Fruit fly (Drosophila melanogaster) whole organism, embryonic: Measurements from ENCODE around the gene Orct2.

ENCODE experiments used
- ATbp ChIP-seq: fragments of 200-800 bp; sonication (Bioruptor generic); optimal IDR thresholded peaks from 2 replicates; lab custom pipeline; 2017; ENCODE audit warnings: missing biosample characterization, mild to moderate bottlenecking, missing genetic modification characterization, missing genetic modification reagents
- B-H2 ChIP-seq: fragments of 200-800 bp; sonication (Bioruptor generic); optimal IDR thresholded peaks from 2 replicates; lab custom pipeline; 2018; ENCODE audit warnings: missing biosample characterization, mild to moderate bottlenecking, missing genetic modification characterization
- CG11560 ChIP-seq: fragments of 200-800 bp; sonication (Bioruptor generic); IDR thresholded peaks from 3 replicates; pipeline ENCODE4 v1.3.6; 2022; ENCODE audit warnings: missing biosample characterization, missing genetic modification characterization
- CG13624 ChIP-seq: fragments of 200-800 bp; sonication (Bioruptor generic); optimal IDR thresholded peaks from 2 replicates; lab custom pipeline; 2016; ENCODE audit warnings: missing biosample characterization, missing genetic modification characterization
- CG15073 ChIP-seq: fragments of 200-800 bp; sonication (Bioruptor generic); optimal IDR thresholded peaks from 2 replicates; lab custom pipeline; 2016; ENCODE audit warnings: missing biosample characterization, missing genetic modification characterization
- CG15601 ChIP-seq: fragments of 200-800 bp; sonication (Bioruptor generic); optimal IDR thresholded peaks from 3 replicates; lab custom pipeline; 2019; ENCODE audit warnings: missing biosample characterization, mild to moderate bottlenecking, missing genetic modification characterization, moderate library complexity
- CG1832 ChIP-seq: fragments of 200-800 bp; sonication (Bioruptor generic); optimal IDR thresholded peaks from 2 replicates; lab custom pipeline; 2017; ENCODE audit warnings: missing biosample characterization, mild to moderate bottlenecking, missing genetic modification characterization, inconsistent platforms
- CG30020 ChIP-seq: fragments of 200-800 bp; optimal IDR thresholded peaks from 2 replicates; lab custom pipeline; 2019; ENCODE audit warnings: missing biosample characterization, mild to moderate bottlenecking, missing genetic modification characterization, moderate library complexity
- CG30403 ChIP-seq: fragments of 200-800 bp; sonication (Bioruptor generic); optimal IDR thresholded peaks from 3 replicates; lab custom pipeline; 2016; ENCODE audit warnings: missing biosample characterization, missing genetic modification characterization
- CG3065 ChIP-seq: fragments of 200-800 bp; sonication (Bioruptor generic); optimal IDR thresholded peaks from 2 replicates; lab custom pipeline; 2016; ENCODE audit warnings: missing biosample characterization, missing genetic modification characterization
- CG33557 ChIP-seq: fragments of 200-800 bp; sonication (Bioruptor generic); optimal IDR thresholded peaks from 2 replicates; lab custom pipeline; 2019; ENCODE audit warnings: missing biosample characterization, mild to moderate bottlenecking, missing genetic modification characterization, moderate library complexity
- CG34422 ChIP-seq: fragments of 200-800 bp; sonication (Bioruptor generic); IDR thresholded peaks from 3 replicates; pipeline ENCODE4 v1.3.6; 2022; ENCODE audit warnings: missing biosample characterization, missing genetic modification characterization
- CG3995 ChIP-seq: fragments of 200-800 bp; sonication (Bioruptor generic); optimal IDR thresholded peaks from 3 replicates; lab custom pipeline; 2016; ENCODE audit warnings: missing biosample characterization, missing genetic modification characterization
- CG43689 ChIP-seq: fragments of 200-800 bp; sonication (Bioruptor generic); IDR thresholded peaks from 2 replicates; pipeline ENCODE4 v1.3.6; 2022; ENCODE audit warnings: missing biosample characterization, missing genetic modification characterization
- CG4617 ChIP-seq: fragments of 200-800 bp; sonication (Bioruptor generic); optimal IDR thresholded peaks from 3 replicates; lab custom pipeline; 2016; ENCODE audit warnings: missing biosample characterization, missing genetic modification characterization, borderline replicate concordance
- CG4730 ChIP-seq: fragments of 200-800 bp; sonication (Bioruptor generic); IDR thresholded peaks from 2 replicates; pipeline ENCODE4 v1.3.6; 2022; ENCODE audit warnings: missing biosample characterization, missing genetic modification characterization
- CG4820 ChIP-seq: fragments of 200-800 bp; sonication (Bioruptor generic); optimal IDR thresholded peaks from 3 replicates; lab custom pipeline; 2016; ENCODE audit warnings: missing biosample characterization, missing genetic modification characterization
- CG6689 ChIP-seq: fragments of 200-800 bp; sonication (Bioruptor generic); IDR thresholded peaks from 2 replicates; pipeline ENCODE4 v1.3.6; 2022; ENCODE audit warnings: missing biosample characterization, missing genetic modification characterization
- CG6854 ChIP-seq: fragments of 200-800 bp; sonication (Bioruptor generic); optimal IDR thresholded peaks from 3 replicates; lab custom pipeline; 2017; ENCODE audit warnings: missing biosample characterization, mild to moderate bottlenecking, missing genetic modification characterization
- CG7786 ChIP-seq: fragments of 200-800 bp; sonication (Bioruptor generic); optimal IDR thresholded peaks from 2 replicates; lab custom pipeline; 2016; ENCODE audit warnings: missing biosample characterization, missing genetic modification characterization
- CoRest ChIP-seq: fragments of 200-800 bp; sonication (Bioruptor generic); optimal IDR thresholded peaks from 3 replicates; lab custom pipeline; 2018; ENCODE audit warnings: missing biosample characterization, mild to moderate bottlenecking, missing genetic modification characterization, moderate library complexity
- D ChIP-seq, 2 experiments: fragments of 200-800 bp in 1 of 2; fragments of >200 bp in 1 of 2; sonication (Bioruptor generic) in 1 of 2; optimal IDR thresholded peaks; 2 replicates in 1 of 2; 3 replicates in 1 of 2; lab custom pipeline; 2017; ENCODE audit warnings: mild to moderate bottlenecking in 1 of 2, missing biosample characterization in 1 of 2, missing genetic modification characterization in 1 of 2, missing genetic modification reagents in 1 of 2
- Dbx ChIP-seq: fragments of 200-800 bp; sonication (Bioruptor generic); IDR thresholded peaks from 3 replicates; pipeline ENCODE4 v1.3.6; 2022; ENCODE audit warnings: missing biosample characterization, missing genetic modification characterization
- Dip2 ChIP-seq: fragments of 200-800 bp; sonication (Bioruptor generic); IDR thresholded peaks from 2 replicates; pipeline ENCODE4 v1.3.6; 2022; ENCODE audit warnings: missing biosample characterization, missing genetic modification characterization
- Gug ChIP-seq: fragments of 200-800 bp; sonication (Bioruptor generic); IDR thresholded peaks from 4 replicates; pipeline ENCODE4 v1.3.6; 2022; ENCODE audit warnings: missing biosample characterization, missing genetic modification characterization
- H2.0 ChIP-seq: fragments of 200-800 bp; sonication (Bioruptor generic); IDR thresholded peaks from 2 replicates; pipeline ENCODE4 v1.3.6; 2022; ENCODE audit warnings: missing biosample characterization, missing genetic modification characterization
- Med ChIP-seq: fragments of 200-800 bp; sonication (Bioruptor generic); peaks from one replicate; lab custom pipeline; 2016; ENCODE audit warnings: missing biosample characterization, missing genetic modification characterization, mild to moderate bottlenecking, inconsistent platforms, moderate library complexity
- NK7.1 ChIP-seq: fragments of 200-800 bp; sonication (Bioruptor generic); optimal IDR thresholded peaks from 3 replicates; lab custom pipeline; 2016; ENCODE audit warnings: missing biosample characterization, missing genetic modification characterization
- Ptx1 ChIP-seq: fragments of 200-800 bp; sonication (Bioruptor generic); IDR thresholded peaks from 2 replicates; pipeline ENCODE4 v1.3.6; 2022; ENCODE audit warnings: missing biosample characterization, missing genetic modification characterization
- Sry-δ ChIP-seq: fragments of 200-800 bp; sonication (Bioruptor generic); optimal IDR thresholded peaks from 2 replicates; lab custom pipeline; 2016; ENCODE audit warnings: missing biosample characterization, missing genetic modification characterization
- Ssrp ChIP-seq: fragments of 200-800 bp; sonication (Bioruptor generic); optimal IDR thresholded peaks from 2 replicates; lab custom pipeline; 2018; ENCODE audit warnings: missing biosample characterization, mild to moderate bottlenecking, missing genetic modification characterization, moderate library complexity
- ase ChIP-seq: fragments of 200-800 bp; sonication (Bioruptor generic); IDR thresholded peaks from 3 replicates; pipeline ENCODE4 v1.3.6; 2022; ENCODE audit warnings: missing biosample characterization, missing genetic modification characterization
- cato ChIP-seq: fragments of 200-800 bp; sonication (Bioruptor generic); optimal IDR thresholded peaks from 2 replicates; lab custom pipeline; 2016; ENCODE audit warnings: missing biosample characterization, missing genetic modification characterization, borderline replicate concordance
- dmrt11E ChIP-seq: fragments of 200-800 bp; sonication (Bioruptor generic); optimal IDR thresholded peaks from 3 replicates; lab custom pipeline; 2018; ENCODE audit warnings: missing biosample characterization, mild to moderate bottlenecking, missing genetic modification characterization, moderate library complexity
- dmrt99B ChIP-seq: fragments of 200-800 bp; sonication (Bioruptor generic); optimal IDR thresholded peaks from 2 replicates; lab custom pipeline; 2018; ENCODE audit warnings: missing biosample characterization, mild to moderate bottlenecking, missing genetic modification characterization, moderate library complexity
- esg ChIP-seq: fragments of 200-800 bp; sonication (Bioruptor generic); conservative IDR thresholded peaks from 2 replicates; pipeline ENCODE4 v1.3.6; 2022; ENCODE audit warnings: missing biosample characterization, missing genetic modification characterization
- fru ChIP-seq: fragments of >200 bp; optimal IDR thresholded peaks from 2 replicates; lab custom pipeline; 2017
- gce ChIP-seq: fragments of 200-800 bp; sonication (Bioruptor generic); IDR thresholded peaks from 3 replicates; pipeline ENCODE4 v1.3.6; 2022; ENCODE audit warnings: missing biosample characterization, missing genetic modification characterization
- hkb ChIP-seq, 2 experiments: fragments of 200-800 bp in 1 of 2; fragments of >200 bp in 1 of 2; sonication (Bioruptor generic) in 1 of 2; IDR thresholded peaks in 1 of 2; optimal IDR thresholded peaks in 1 of 2; 2 replicates each; pipeline versions ENCODE4 v1.3.6 to Lab custom; 2017 to 2022; ENCODE audit warnings: missing biosample characterization in 1 of 2, missing genetic modification characterization in 1 of 2
- hth ChIP-seq: fragments of >200 bp; optimal IDR thresholded peaks from 2 replicates; lab custom pipeline; 2017; ENCODE audit warnings: inconsistent platforms
- kah ChIP-seq: fragments of 200-800 bp; sonication (Bioruptor generic); optimal IDR thresholded peaks from 2 replicates; lab custom pipeline; 2018; ENCODE audit warnings: missing biosample characterization, mild to moderate bottlenecking, missing genetic modification characterization
- odd ChIP-seq: fragments of 200-800 bp; sonication (Bioruptor generic); optimal IDR thresholded peaks from 2 replicates; lab custom pipeline; 2017; ENCODE audit warnings: missing biosample characterization, mild to moderate bottlenecking, missing genetic modification characterization
- pho ChIP-seq: fragments of 200-800 bp; sonication (Bioruptor generic); optimal IDR thresholded peaks from 2 replicates; lab custom pipeline; 2016; ENCODE audit warnings: missing biosample characterization, missing genetic modification characterization
- sens-2 ChIP-seq: fragments of 200-800 bp; sonication (Bioruptor generic); IDR thresholded peaks from 2 replicates; pipeline ENCODE4 v1.3.6; 2022; ENCODE audit warnings: missing biosample characterization, missing genetic modification characterization
- sima ChIP-seq: fragments of 200-800 bp; sonication (Bioruptor generic); optimal IDR thresholded peaks from 2 replicates; lab custom pipeline; 2016; ENCODE audit warnings: missing biosample characterization, missing genetic modification characterization
- sna ChIP-seq: fragments of 200-800 bp; sonication (Bioruptor generic); IDR thresholded peaks from 2 replicates; pipeline ENCODE4 v1.3.6; 2022; ENCODE audit warnings: missing biosample characterization, missing genetic modification characterization; ENCODE audit not compliant: partially characterized antibody
- sob ChIP-seq: fragments of 200-800 bp; sonication (Bioruptor generic); IDR thresholded peaks from 2 replicates; pipeline ENCODE4 v1.3.6; 2022; ENCODE audit warnings: missing biosample characterization, missing genetic modification characterization
- sqz ChIP-seq: fragments of 200-800 bp; sonication (Bioruptor generic); optimal IDR thresholded peaks from 3 replicates; lab custom pipeline; 2018; ENCODE audit warnings: missing biosample characterization, mild to moderate bottlenecking, missing genetic modification characterization
- yki ChIP-seq: fragments of >200 bp; optimal IDR thresholded peaks from 3 replicates; lab custom pipeline; 2018

Orct2 gene

dm6 chr3R:24318217-24319082, 45.6 kb downstream of the Orct2 start, which contains the start of the genes Nab2 and BRWD3 (continued):
- TF ChIP-seq CG30020 (tag; lab: Kevin White, UChicago) (peak; percentile 58), Sry-δ (peak; percentile 78), dmrt99B (tag; lab: Kevin White, UChicago) (no peak), CG43689 (GFP tag; lab: Robert Waterston, UW) (no peak), gce (no peak), Dip2 (GFP tag; lab: Robert Waterston, UW) (no peak), CoRest (tag; lab: Kevin White, UChicago) (peak; percentile 47), fru (no peak), yki (lab: Kevin White, UChicago) (no peak), kah (GFP tag; lab: Kevin White, UChicago) (no peak), CG15601 (tag; lab: Kevin White, UChicago) (no peak), sima (GFP tag; lab: Kevin White, UChicago) (no peak), esg (GFP tag; lab: Robert Waterston, UW) (no peak; the same call in 1 of the 2 replicates), CG34422 (peak; percentile 45; the same call in 2 of the 3 replicates), odd (no peak), CG4617 (peak; percentile 39), sens-2 (GFP tag; lab: Robert Waterston, UW) (peak; percentile 20; the same call in 1 of the 2 replicates), CG15073 (no peak), Ptx1 (peak; percentile 35; the same call in 1 of the 2 replicates), CG13624 (GFP tag; lab: Kevin White, UChicago) (no peak), CG4820 (GFP tag; lab: Kevin White, UChicago) (peak; percentile 5), hth (lab: Kevin White, UChicago) (no peak), CG1832 (GFP tag; lab: Kevin White, UChicago) (no peak), Med (GFP tag; lab: Kevin White, UChicago) (peak; percentile 69), D (optimal IDR thresholded peaks at IDR 0.05; lab: Kevin White, UChicago) (no peak), D (GFP tag; optimal IDR thresholded peaks at IDR 0.05; lab: Kevin White, UChicago) (no peak), CG6689 (GFP tag; lab: Robert Waterston, UW) (0 out of 2 replicates have a peak, but pooled peaks have one; percentile 4), Gug (GFP tag; lab: Robert Waterston, UW) (peak; percentile 29; the same call in 1 of the 4 replicates), CG11560 (tag; lab: Robert Waterston, UW) (peak; percentile 57; the same call in 2 of the 3 replicates), ase (GFP tag; lab: Robert Waterston, UW) (peak; percentile 39; the same call in 1 of the 3 replicates), pho (GFP tag; lab: Kevin White, UChicago) (peak; percentile 1), cato (GFP tag; lab: Kevin White, UChicago) (peak; percentile 9), B-H2 (GFP tag; lab: Kevin White, UChicago) (no peak), ATbp (no peak), CG3995 (GFP tag; lab: Kevin White, UChicago) (no peak), sna (peak; percentile 27; the same call in 1 of the 2 replicates), CG4730 (GFP tag; lab: Robert Waterston, UW) (no peak), CG3065 (GFP tag; lab: Kevin White, UChicago) (no peak), sqz (GFP tag; lab: Kevin White, UChicago) (peak; percentile 50), CG30403 (GFP tag; lab: Kevin White, UChicago) (peak; percentile 73), hkb (optimal IDR thresholded peaks at IDR 0.05; lab: Kevin White, UChicago) (no peak), hkb (GFP tag; IDR thresholded peaks at IDR 0.05; lab: Robert Waterston, UW) (0 out of 2 replicates have a peak, but pooled peaks have one; percentile 37), sob (GFP tag; lab: Robert Waterston, UW) (peak; percentile 14; the same call in 1 of the 2 replicates), dmrt11E (peak; percentile 38), CG7786 (no peak), NK7.1 (no peak), H2.0 (0 out of 2 replicates have a peak, but pooled peaks have one; percentile 10), CG33557 (GFP tag; lab: Kevin White, UChicago) (no peak), CG6854 (GFP tag; lab: Kevin White, UChicago) (no peak), Dbx (GFP tag; lab: Robert Waterston, UW) (peak; percentile 19; the same call in 1 of the 3 replicates), Ssrp (tag; lab: Kevin White, UChicago) (peak; percentile 22)
